Worm (Caenorhabditis elegans): ENCODE results near the gene ZC190.7.

The ZC190.7 gene

DNA sequence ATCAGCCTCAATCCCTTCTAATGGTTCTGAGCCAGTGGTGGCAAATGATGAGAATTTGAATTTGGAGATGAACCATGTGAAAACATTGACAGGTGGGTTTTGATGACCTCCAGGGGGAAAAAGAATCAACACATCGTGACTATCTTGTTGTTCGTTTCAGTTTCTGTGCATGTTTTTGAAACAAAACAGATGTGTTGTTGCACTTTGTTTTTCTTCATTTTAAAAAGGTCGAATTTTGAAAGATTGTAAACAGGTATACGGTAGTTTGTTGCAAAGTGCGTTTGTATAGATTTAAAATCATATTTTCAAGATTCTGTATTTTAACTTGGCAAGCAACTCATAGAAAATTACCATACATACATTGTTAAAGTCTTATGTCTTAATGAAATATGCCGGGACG lies 36.3 kb downstream of the ZC190.7 start:
- TF ChIP-seq ztf-11 (tag; optimal IDR thresholded peaks at IDR 0.05): no peak
- TF ChIP-seq dpl-1 (GFP tag; optimal IDR thresholded peaks at IDR 0.05): no peak
- TF ChIP-seq nhr-90 (tag; optimal IDR thresholded peaks at IDR 0.05; ENCODE audit: poor library complexity): no peak
- TF ChIP-seq zip-4 (GFP tag; optimal IDR thresholded peaks at IDR 0.05): no peak
- TF ChIP-seq fkh-4 (tag; optimal IDR thresholded peaks at IDR 0.05; ENCODE audit: borderline replicate concordance): no peak
- TF ChIP-seq unc-62 (GFP tag; optimal IDR thresholded peaks at IDR 0.05): no peak
- no peak for TF ChIP-seq unc-98 (GFP tag; IDR thresholded peaks at IDR 0.05)
- no peak for TF ChIP-seq mef-2 (tag; optimal IDR thresholded peaks at IDR 0.05)
- TF ChIP-seq ceh-63 (GFP tag; optimal IDR thresholded peaks at IDR 0.05): no peak

DNA sequence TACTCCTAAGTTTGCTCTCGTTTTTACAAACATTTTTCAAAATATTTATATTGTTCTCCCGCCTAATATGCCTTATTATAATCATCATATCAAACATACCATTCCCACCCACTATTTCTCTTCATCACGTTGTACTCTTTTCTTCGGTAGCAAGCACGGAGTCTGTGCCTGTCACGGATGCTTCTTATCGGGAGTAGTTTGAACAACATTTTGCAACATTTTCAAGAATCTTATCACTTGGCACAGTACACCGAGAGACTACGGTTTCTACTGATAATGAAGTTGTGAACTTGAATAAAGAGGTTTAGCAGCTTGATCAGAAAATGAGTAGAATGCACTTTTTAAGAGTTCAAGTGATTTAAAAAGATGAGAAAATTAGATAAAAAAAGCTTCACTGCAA lies 38.4 kb downstream of the ZC190.7 start:
- peak; percentile 94 for TF ChIP-seq elt-2 (tag; optimal IDR thresholded peaks at IDR 0.05)
- peak; percentile 12 for TF ChIP-seq nhr-20 (tag; optimal IDR thresholded peaks at IDR 0.05)
- TF ChIP-seq pqm-1 (tag; optimal IDR thresholded peaks at IDR 0.05): peak; percentile 57
- TF ChIP-seq lin-14 (GFP tag; optimal IDR thresholded peaks at IDR 0.05): peak; percentile 34
- TF ChIP-seq lin-35 (GFP tag; optimal IDR thresholded peaks at IDR 0.05): peak in 1 of 2 experiments; percentile 22
- no peak for TF ChIP-seq hlh-17 (GFP tag; optimal IDR thresholded peaks at IDR 0.05; ENCODE audit: borderline replicate concordance)
- TF ChIP-seq zag-1 (tag; optimal IDR thresholded peaks at IDR 0.05): no peak
- peak; percentile 1 for TF ChIP-seq pax-3 (tag; optimal IDR thresholded peaks at IDR 0.05)
- peak in 1 of 2 experiments; percentile 16 for TF ChIP-seq lsy-2 (tag; optimal IDR thresholded peaks at IDR 0.05)

DNA sequence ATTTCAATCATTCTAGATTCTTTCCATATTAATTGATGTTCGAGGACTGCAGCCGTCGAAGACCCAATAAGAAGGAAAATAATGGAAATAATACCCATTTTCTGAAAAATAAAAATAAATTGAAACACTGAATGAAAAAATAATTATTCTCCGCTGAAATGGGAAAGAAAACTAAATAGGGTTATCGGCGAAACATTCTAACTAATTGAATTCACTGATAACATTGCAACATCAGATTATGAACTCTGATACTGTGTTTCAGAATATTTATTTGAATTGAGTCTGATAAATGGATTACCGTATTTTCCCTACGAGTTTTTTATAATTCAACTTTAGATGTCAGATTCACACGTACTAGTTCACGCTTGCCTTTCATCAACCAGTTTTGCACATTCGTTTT lies 43.6 kb downstream of the ZC190.7 start, which contains the start of gene asp-13:
Gene asp-13, minus strand, starts transcription at position 101 of the 400 bp plus-strand sequence.
- TF ChIP-seq mep-1 (tag; optimal IDR thresholded peaks at IDR 0.05): no peak
- peak; percentile 22 for TF ChIP-seq elt-2 (tag; optimal IDR thresholded peaks at IDR 0.05)

DNA sequence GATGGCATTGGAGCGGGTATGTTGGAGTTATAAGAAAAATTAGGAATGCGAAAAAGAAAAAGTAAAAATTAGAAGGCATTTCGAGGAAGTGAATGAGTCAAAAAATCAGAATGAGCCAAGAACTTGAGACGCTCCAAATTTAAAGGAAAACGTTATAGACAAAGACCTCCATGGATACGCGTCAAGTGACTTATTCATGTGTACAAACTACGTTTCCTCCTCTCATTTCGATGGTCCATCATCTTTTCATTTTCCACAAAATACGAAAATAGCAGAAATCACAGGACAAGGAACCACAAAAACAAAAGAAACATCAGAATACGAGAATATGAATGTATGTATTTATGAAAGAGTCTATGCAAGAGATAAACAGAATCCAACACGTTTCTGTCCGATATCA lies 45.4 kb downstream of the ZC190.7 start, which contains the start of gene F28A12.3:
Gene F28A12.3, minus strand, starts transcription at position 101 of the 400 bp plus-strand sequence.
- TF ChIP-seq efl-1 (optimal IDR thresholded peaks at IDR 0.05): no peak
- peak in 1 of 2 experiments; percentile 85 for TF ChIP-seq efl-1 (GFP tag; optimal IDR thresholded peaks at IDR 0.05 in 1 of 2)
- no peak for TF ChIP-seq unc-86 (tag; optimal IDR thresholded peaks at IDR 0.05)
- no peak for TF ChIP-seq C16A3.4 (tag; optimal IDR thresholded peaks at IDR 0.05)

DNA sequence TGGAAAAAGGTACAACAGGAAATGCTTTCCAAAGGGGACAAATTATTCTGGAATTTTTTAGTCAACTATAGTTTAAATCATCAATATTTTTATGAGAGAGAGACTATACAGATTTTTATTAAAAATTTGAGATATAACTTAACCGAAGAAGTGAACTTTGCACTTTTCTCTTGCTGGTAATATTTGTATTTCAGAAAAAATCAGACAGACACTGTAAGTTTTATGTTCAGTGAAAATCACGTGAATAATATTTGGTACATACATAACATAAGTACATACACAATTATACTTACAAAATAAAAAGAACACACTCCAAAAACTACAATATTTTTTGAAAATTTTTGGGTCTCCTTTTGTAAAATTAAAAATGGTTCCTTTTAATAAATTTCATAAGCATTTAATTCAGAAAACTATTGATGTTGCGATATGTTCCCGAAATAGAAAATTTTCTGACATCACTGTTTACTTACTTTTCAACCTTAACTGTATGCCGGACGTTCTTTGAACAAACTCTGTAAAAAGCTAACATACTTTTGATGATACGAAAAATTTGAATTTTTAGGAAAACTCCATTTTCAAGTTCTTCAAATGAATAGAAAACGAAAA lies 48.9 kb downstream of the ZC190.7 start, which contains the start of the genes F28A12.10 and acd-4:
Gene F28A12.10, minus strand, starts transcription at position 101 of the 606 bp plus-strand sequence.
Gene acd-4, plus strand, starts transcription at position 556 of the 606 bp plus-strand sequence.
- TF ChIP-seq aly-2 (tag; optimal IDR thresholded peaks at IDR 0.05) (no peak), egl-27 (tag; optimal IDR thresholded peaks at IDR 0.05) (no peak), grh-1 (GFP tag; IDR thresholded peaks at IDR 0.05) (no peak)

DNA sequence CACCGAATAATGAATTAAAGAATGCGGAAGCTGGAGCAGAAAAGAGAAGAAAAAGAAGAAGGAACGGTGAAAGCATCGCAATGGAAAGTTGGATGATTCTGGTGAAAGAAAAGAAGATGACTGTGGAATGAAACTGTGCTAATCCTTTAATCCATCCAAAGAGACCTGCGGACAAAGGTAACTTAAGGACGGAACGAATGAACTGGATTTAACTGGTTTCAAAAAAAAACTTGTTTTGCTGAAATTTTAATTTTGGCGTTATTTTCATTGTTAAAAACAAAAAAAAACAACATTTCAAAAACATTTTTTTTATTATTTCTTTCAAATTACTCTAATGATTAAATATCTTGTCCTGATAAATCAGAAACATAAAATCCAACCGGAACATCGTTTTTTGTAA lies 49.8 kb downstream of the ZC190.7 start, which contains the start of gene grl-12:
Gene grl-12, minus strand, starts transcription at position 101 of the 400 bp plus-strand sequence.
- TF ChIP-seq Y116A8C.19 (tag; optimal IDR thresholded peaks at IDR 0.05; ENCODE audit: borderline replicate concordance): no peak
- TF ChIP-seq egl-27 (tag; optimal IDR thresholded peaks at IDR 0.05): no peak
- TF ChIP-seq mep-1 (tag; optimal IDR thresholded peaks at IDR 0.05): no peak
- no peak for TF ChIP-seq hlh-17 (GFP tag; optimal IDR thresholded peaks at IDR 0.05; ENCODE audit: borderline replicate concordance)
